Comparison of ENCODE assay signal across 7 worm cellular contexts in the genomic region with DNA sequence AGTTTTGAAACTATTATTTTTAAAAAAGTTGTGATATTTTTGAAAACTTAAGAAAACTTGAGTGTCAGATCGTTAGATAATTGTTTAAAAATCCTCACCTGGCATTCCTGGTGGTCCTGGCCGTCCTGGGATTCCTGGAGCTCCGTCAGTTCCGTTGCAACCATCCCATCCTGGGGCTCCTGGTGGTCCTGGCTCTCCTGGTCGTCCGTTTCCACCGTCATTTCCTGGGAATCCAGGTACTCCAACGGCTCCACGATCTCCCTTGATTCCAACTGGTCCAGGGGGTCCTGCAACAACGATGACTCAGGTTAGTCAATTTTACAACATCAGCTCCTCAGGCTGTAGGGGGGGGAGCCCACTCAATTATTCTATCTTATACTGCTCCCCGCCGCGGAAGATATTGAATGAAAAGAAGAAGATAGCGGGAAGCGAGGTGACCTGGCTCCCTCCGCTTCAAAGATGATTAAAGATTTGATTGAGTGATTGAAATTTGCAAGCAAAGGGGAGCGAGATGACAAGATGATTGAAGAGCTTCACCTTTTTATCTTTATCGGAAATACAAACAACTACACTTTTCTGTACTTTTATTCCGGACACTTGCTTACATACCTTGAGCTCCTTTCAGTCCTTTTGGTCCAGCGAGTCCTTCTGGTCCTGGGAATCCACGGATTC.
TF ChIP-seq lines count a peak whose summit lies in the region.

No protein-coding gene starts in this region.

TF ChIP-seq in whole organism, L1 larva, 84 proteins besides CTCF, POLR2A, EP300 and RAD21:
- TF ChIP-seq nhr-19 (GFP tag; conservative IDR thresholded peaks at IDR 0.05; lab: Robert Waterston, UW) (peak; percentile 1; the same call in 1 of the 2 replicates), ceh-82 (tag; optimal IDR thresholded peaks at IDR 0.05; lab: Kevin White, UChicago) (no peak), rnt-1 (tag; optimal IDR thresholded peaks at IDR 0.05; lab: Kevin White, UChicago) (peak; percentile 44)

TF ChIP-seq in whole organism, L2 larva, 48 proteins besides CTCF, POLR2A, EP300 and RAD21:
- TF ChIP-seq Y55F3AM.14 (GFP tag; optimal IDR thresholded peaks at IDR 0.05; lab: Kevin White, UChicago) = no peak
- TF ChIP-seq sma-9 (GFP tag; optimal IDR thresholded peaks at IDR 0.05; lab: Kevin White, UChicago) = peak; percentile 58
- TF ChIP-seq sma-9 (tag; optimal IDR thresholded peaks at IDR 0.05; lab: Kevin White, UChicago) = no peak
TF ChIP-seq in whole organism, L2 larva: peak in this region for 1.

TF ChIP-seq in whole organism, L4 larva, 104 proteins besides CTCF, POLR2A, EP300 and RAD21:
- TF ChIP-seq madf-9 (GFP tag; conservative IDR thresholded peaks at IDR 0.05; lab: Robert Waterston, UW) = no peak
- TF ChIP-seq unc-130 (GFP tag; optimal IDR thresholded peaks at IDR 0.05; lab: Kevin White, UChicago) = no peak
- TF ChIP-seq T20F7.1 (GFP tag; optimal IDR thresholded peaks at IDR 0.05; lab: Kevin White, UChicago) = no peak
- no peak for TF ChIP-seq daf-8 (GFP tag; IDR thresholded peaks at IDR 0.05; lab: Robert Waterston, UW)
- no peak for TF ChIP-seq nhr-237 (tag; optimal IDR thresholded peaks at IDR 0.05; lab: Kevin White, UChicago)
- TF ChIP-seq ceh-44 (GFP tag; IDR thresholded peaks at IDR 0.05; lab: Robert Waterston, UW) = no peak
- peak; percentile 75 for TF ChIP-seq set-16 (GFP tag; IDR thresholded peaks at IDR 0.05; lab: Robert Waterston, UW)
- 0 out of 2 replicates have a peak, but pooled peaks have one; percentile 26 for TF ChIP-seq Y105C5A.15 (GFP tag; IDR thresholded peaks at IDR 0.05; lab: Robert Waterston, UW)
- no peak for TF ChIP-seq T26A8.4 (GFP tag; IDR thresholded peaks at IDR 0.05; lab: Robert Waterston, UW)

TF ChIP-seq in whole organism, late embryonic, 69 proteins besides CTCF, POLR2A, EP300 and RAD21:
- no peak for TF ChIP-seq ztf-16 (tag; optimal IDR thresholded peaks at IDR 0.05; lab: Kevin White, UChicago)
- TF ChIP-seq unc-55 (GFP tag; optimal IDR thresholded peaks at IDR 0.05; lab: Kevin White, UChicago) = peak; percentile 89
- TF ChIP-seq zip-5 (tag; optimal IDR thresholded peaks at IDR 0.05; lab: Kevin White, UChicago) = no peak
- TF ChIP-seq unc-3 (GFP tag; conservative IDR thresholded peaks at IDR 0.05; lab: Robert Waterston, UW) = no peak
- no peak for TF ChIP-seq unc-3 (tag; optimal IDR thresholded peaks at IDR 0.05; lab: Kevin White, UChicago)
- no peak for TF ChIP-seq pat-9 (tag; optimal IDR thresholded peaks at IDR 0.05; lab: Kevin White, UChicago)
- no peak for TF ChIP-seq hlh-6 (tag; optimal IDR thresholded peaks at IDR 0.05; lab: Kevin White, UChicago)
- no peak for TF ChIP-seq elt-4 (tag; optimal IDR thresholded peaks at IDR 0.05; lab: Kevin White, UChicago)

TF ChIP-seq in whole organism, midembryonic, 9 proteins besides CTCF, POLR2A, EP300 and RAD21:
- TF ChIP-seq flt-1 (GFP tag; IDR thresholded peaks at IDR 0.05; lab: Robert Waterston, UW) (0 out of 2 replicates have a peak, but pooled peaks have one; percentile 55), tab-1 (GFP tag; IDR thresholded peaks at IDR 0.05; lab: Robert Waterston, UW) (no peak)

TF ChIP-seq in whole organism, mixed stage, embryonic, 35 proteins besides CTCF, POLR2A, EP300 and RAD21:
- TF ChIP-seq unc-120 (tag; optimal IDR thresholded peaks at IDR 0.05; lab: Kevin White, UChicago; ENCODE audit: poor library complexity, severe bottlenecking) (peak; percentile 2), unc-62 (GFP tag; optimal IDR thresholded peaks at IDR 0.05; lab: Kevin White, UChicago) (peak; percentile 78), flh-1 (GFP tag; optimal IDR thresholded peaks at IDR 0.05; lab: Kevin White, UChicago) (no peak)
TF ChIP-seq in whole organism, mixed stage, embryonic: peak in this region for 2.

TF ChIP-seq in whole organism, young adult, 124 proteins besides CTCF, POLR2A, EP300 and RAD21:
- TF ChIP-seq nhr-27 (tag; optimal IDR thresholded peaks at IDR 0.05; lab: Kevin White, UChicago) (no peak), zfh-2 (GFP tag; conservative IDR thresholded peaks at IDR 0.05; lab: Robert Waterston, UW) (peak; percentile 70)
